Worm (Caenorhabditis elegans): ENCODE results near the gene Y11D7A.10.

DNA sequence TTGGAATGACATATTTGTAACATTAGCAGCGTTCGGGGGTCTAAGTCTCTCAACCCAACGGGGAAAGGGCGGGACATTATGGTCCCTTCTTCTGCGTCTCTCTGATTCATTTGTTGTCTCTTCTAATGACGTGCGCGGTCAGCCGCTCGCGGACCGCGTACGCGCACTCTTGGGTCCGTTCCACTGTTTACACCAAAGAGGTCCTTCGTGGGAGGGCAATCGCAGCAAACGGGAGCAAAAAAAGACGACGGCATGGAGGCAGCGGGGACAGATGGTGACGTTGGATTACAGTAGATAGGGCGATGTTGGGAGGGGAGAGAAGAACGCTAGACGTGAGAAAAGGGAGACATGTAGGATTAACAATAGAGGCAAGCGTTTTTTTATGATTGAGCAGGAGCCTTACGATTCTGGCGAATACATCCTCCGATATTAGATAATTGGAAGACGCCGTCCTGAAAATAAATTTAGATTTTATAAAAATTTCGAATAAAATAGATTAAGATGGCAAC lies 4.3 kb upstream of the Y11D7A.10 start, which contains the start of gene flh-1:
- TF ChIP-seq ceh-82 (tag; optimal IDR thresholded peaks at IDR 0.05) (no peak), unc-62 (GFP tag; optimal IDR thresholded peaks at IDR 0.05) (no peak), skn-1 (tag; optimal IDR thresholded peaks at IDR 0.05) (no peak), unc-55 (GFP tag; optimal IDR thresholded peaks at IDR 0.05) (no peak), lin-39 (tag; optimal IDR thresholded peaks at IDR 0.05) (no peak), lin-11 (tag; optimal IDR thresholded peaks at IDR 0.05) (no peak), aly-2 (tag; optimal IDR thresholded peaks at IDR 0.05) (no peak), alr-1 (tag; optimal IDR thresholded peaks at IDR 0.05) (no peak)

Measured in whole organism, L2 larva.